Worm (Caenorhabditis elegans) whole organism, young adult: ENCODE data around the gene F56C9.3.
A peak's percentile ranks its signal among the peaks of the same experiment; 100 is the strongest.

Experiments used
- B0019.2 ChIP-seq: fragments of 200-800 bp; sonication (Bioruptor generic); conservative IDR thresholded peaks from 2 replicates; pipeline ENCODE4 v1.3.6; 2022; ENCODE audit warnings: missing genetic modification reagents, missing genetic modification characterization, missing compliant biosample characterization
- B0261.1 ChIP-seq: sonication (generic microtip); optimal IDR thresholded peaks from 2 replicates; lab custom pipeline; 2016; ENCODE audit warnings: mild to moderate bottlenecking, missing genetic modification characterization, moderate library complexity, missing compliant biosample characterization
- F33H1.4 ChIP-seq: fragments of 200-800 bp; sonication (Bioruptor generic); IDR thresholded peaks from 2 replicates; pipeline ENCODE4 v1.3.6; 2022; ENCODE audit warnings: missing genetic modification reagents, missing genetic modification characterization, missing compliant biosample characterization
- F57C9.4 ChIP-seq: sonication (generic microtip); optimal IDR thresholded peaks from 2 replicates; lab custom pipeline; 2017; ENCODE audit warnings: mild to moderate bottlenecking, missing genetic modification characterization, missing compliant biosample characterization
- athp-1 ChIP-seq: sonication (generic microtip); optimal IDR thresholded peaks from 2 replicates; lab custom pipeline; 2017; ENCODE audit warnings: mild to moderate bottlenecking, missing genetic modification characterization, missing compliant biosample characterization
- attf-5 ChIP-seq: fragments of 200-800 bp; sonication (Bioruptor generic); optimal IDR thresholded peaks from 2 replicates; lab custom pipeline; 2018; ENCODE audit warnings: mild to moderate bottlenecking, missing genetic modification characterization, missing compliant biosample characterization
- bed-2 ChIP-seq: fragments of 200-800 bp; sonication (Bioruptor generic); IDR thresholded peaks from 2 replicates; pipeline ENCODE4 v1.3.6; 2022; ENCODE audit warnings: missing genetic modification reagents, missing genetic modification characterization, missing compliant biosample characterization
- cebp-2 ChIP-seq: fragments of 200-800 bp; sonication (Bioruptor generic); IDR thresholded peaks from 2 replicates; pipeline ENCODE4 v1.3.6; 2022; ENCODE audit warnings: missing genetic modification characterization, missing compliant biosample characterization
- ceh-100 ChIP-seq: fragments of 200-800 bp; sonication (Bioruptor generic); IDR thresholded peaks from 2 replicates; pipeline ENCODE4 v1.3.6; 2022; ENCODE audit warnings: missing genetic modification reagents, missing genetic modification characterization, missing compliant biosample characterization
- ceh-91 ChIP-seq: fragments of 200-800 bp; sonication (Bioruptor generic); IDR thresholded peaks from 2 replicates; pipeline ENCODE4 v1.3.6; 2022; ENCODE audit warnings: missing genetic modification reagents, missing genetic modification characterization, missing compliant biosample characterization
- egl-18 ChIP-seq: fragments of 200-800 bp; sonication (Bioruptor generic); IDR thresholded peaks from 2 replicates; pipeline ENCODE4 v1.3.6; 2022; ENCODE audit warnings: missing genetic modification reagents, missing genetic modification characterization, missing compliant biosample characterization
- egrh-3 ChIP-seq: fragments of 200-800 bp; sonication (Bioruptor generic); IDR thresholded peaks from 2 replicates; pipeline ENCODE4 v1.3.6; 2022; ENCODE audit warnings: missing genetic modification reagents, missing genetic modification characterization, missing compliant biosample characterization
- hlh-26 ChIP-seq: fragments of 200-800 bp; sonication (Bioruptor generic); conservative IDR thresholded peaks from 2 replicates; pipeline ENCODE4 v1.3.6; 2022; ENCODE audit warnings: missing genetic modification reagents, missing genetic modification characterization, missing compliant biosample characterization
- hrde-1 ChIP-seq: sonication (generic microtip); optimal IDR thresholded peaks from 2 replicates; lab custom pipeline; 2016; ENCODE audit warnings: missing genetic modification characterization, mild to moderate bottlenecking, missing compliant biosample characterization, moderate library complexity, missing genotype, missing genetic modification reagents, borderline replicate concordance
- let-607 ChIP-seq, 2 experiments: fragments of 200-800 bp in 1 of 2; sonication (Bioruptor generic) in 1 of 2; sonication (generic microtip) in 1 of 2; optimal IDR thresholded peaks; 2 replicates each; lab custom pipeline; 2016 to 2018; ENCODE audit warnings: mild to moderate bottlenecking in 2 of 2, missing compliant biosample characterization in 2 of 2, missing genetic modification characterization in 2 of 2, moderate library complexity in 2 of 2, missing genotype in 1 of 2
- lsy-27 ChIP-seq: sonication (generic microtip); optimal IDR thresholded peaks from 2 replicates; lab custom pipeline; 2017; ENCODE audit warnings: missing genetic modification characterization, mild to moderate bottlenecking, missing compliant biosample characterization, antibody characterized with exemption, missing genotype, borderline replicate concordance; ENCODE audit not compliant: insufficient read depth
- madf-3 ChIP-seq: fragments of 200-800 bp; sonication (Bioruptor generic); IDR thresholded peaks from 2 replicates; pipeline ENCODE4 v1.3.6; 2022; ENCODE audit warnings: missing genetic modification reagents, missing genetic modification characterization, missing compliant biosample characterization
- madf-6 ChIP-seq: fragments of 200-800 bp; sonication (Bioruptor generic); IDR thresholded peaks from 2 replicates; pipeline ENCODE4 v1.3.6; 2022; ENCODE audit warnings: missing genetic modification reagents, missing genetic modification characterization, missing compliant biosample characterization
- mxl-1 ChIP-seq: sonication (generic microtip); optimal IDR thresholded peaks from 2 replicates; lab custom pipeline; 2016; ENCODE audit warnings: missing genetic modification characterization, missing compliant biosample characterization
- nhr-120 ChIP-seq: fragments of 200-800 bp; sonication (Bioruptor generic); IDR thresholded peaks from 2 replicates; pipeline ENCODE4 v1.3.6; 2022; ENCODE audit warnings: missing genetic modification characterization, missing compliant biosample characterization
- nhr-80 ChIP-seq: sonication (generic microtip); optimal IDR thresholded peaks from 2 replicates; lab custom pipeline; 2016; ENCODE audit warnings: missing genetic modification characterization, missing compliant biosample characterization
- pbrm-1 ChIP-seq: fragments of 200-800 bp; sonication (Bioruptor generic); IDR thresholded peaks from 2 replicates; pipeline ENCODE4 v1.3.6; 2022; ENCODE audit warnings: missing genetic modification reagents, missing genetic modification characterization, missing compliant biosample characterization
- pha-4 ChIP-seq: fragments of 150-350 bp; sonication (generic microtip); optimal IDR thresholded peaks from 2 replicates; lab custom pipeline; 2014; ENCODE audit warnings: missing biosample characterization, missing genetic modification reagents, missing genetic modification characterization
- sdz-38 ChIP-seq: sonication (generic microtip); optimal IDR thresholded peaks from 2 replicates; lab custom pipeline; 2016; ENCODE audit warnings: missing genotype, missing genetic modification characterization, missing compliant biosample characterization
- snpc-1.1 ChIP-seq: sonication (generic microtip); optimal IDR thresholded peaks from 2 replicates; lab custom pipeline; 2017; ENCODE audit warnings: missing genetic modification characterization, mild to moderate bottlenecking, missing compliant biosample characterization, antibody characterized with exemption, moderate library complexity, missing genotype, missing genetic modification reagents; ENCODE audit not compliant: insufficient read depth
- snpc-1.3 ChIP-seq: sonication (generic microtip); optimal IDR thresholded peaks from 2 replicates; lab custom pipeline; 2017; ENCODE audit warnings: missing genetic modification characterization, mild to moderate bottlenecking, missing compliant biosample characterization, antibody characterized with exemption, moderate library complexity, missing genotype, missing genetic modification reagents; ENCODE audit not compliant: insufficient read depth
- snpc-4 ChIP-seq, 5 experiments: fragments of 150-350 bp in 1 of 5; sonication (generic microtip) in 4 of 5; optimal IDR thresholded peaks; 2 replicates each; lab custom pipeline; 2014 to 2018; ENCODE audit warnings: missing genetic modification characterization in 5 of 5, missing biosample characterization in 3 of 5, antibody characterized with exemption in 2 of 5, mild to moderate bottlenecking in 2 of 5, missing compliant biosample characterization in 2 of 5, missing genotype in 2 of 5, moderate library complexity in 2 of 5, missing genetic modification reagents in 1 of 5
- tbx-9 ChIP-seq: sonication (generic microtip); optimal IDR thresholded peaks from 2 replicates; lab custom pipeline; 2016; ENCODE audit warnings: borderline replicate concordance, missing genetic modification characterization, inconsistent platforms, missing compliant biosample characterization
- unc-130 ChIP-seq: sonication (generic microtip); optimal IDR thresholded peaks from 2 replicates; lab custom pipeline; 2016; ENCODE audit warnings: missing genetic modification reagents, missing genetic modification characterization, missing compliant biosample characterization
- unc-62 ChIP-seq: fragments of 150-350 bp; optimal IDR thresholded peaks from 2 replicates; lab custom pipeline; 2014; ENCODE audit warnings: missing biosample characterization, missing genetic modification reagents, missing genetic modification characterization
- xnd-1 ChIP-seq: sonication (generic microtip); optimal IDR thresholded peaks from 2 replicates; lab custom pipeline; 2016; ENCODE audit warnings: missing genotype, missing genetic modification reagents, missing genetic modification characterization, missing compliant biosample characterization
- zfh-2 ChIP-seq: fragments of 200-800 bp; sonication (Bioruptor generic); conservative IDR thresholded peaks from 2 replicates; pipeline ENCODE4 v1.3.6; 2022; ENCODE audit warnings: missing genetic modification reagents, missing genetic modification characterization, missing compliant biosample characterization
- ztf-26 ChIP-seq: sonication (generic microtip); optimal IDR thresholded peaks from 2 replicates; lab custom pipeline; 2017; ENCODE audit warnings: missing genetic modification characterization, missing compliant biosample characterization
- ztf-28 ChIP-seq: fragments of 200-800 bp; sonication (Bioruptor generic); IDR thresholded peaks from 2 replicates; pipeline ENCODE4 v1.3.6; 2022; ENCODE audit warnings: missing genetic modification reagents, missing genetic modification characterization, missing compliant biosample characterization

Gene F56C9.3

ce11 chrIII:7287503-7287902, 23.6 kb upstream of the F56C9.3 start, which contains the start of gene ykt-6:
TSS of gene ykt-6 (minus strand) at chrIII:7287603.
- TF ChIP-seq hlh-26 (GFP tag; lab: Robert Waterston, UW), result no peak
- no peak for TF ChIP-seq lsy-27 (tag; lab: Kevin White, UChicago)
- no peak for TF ChIP-seq F57C9.4
- no peak for TF ChIP-seq mxl-1 (tag; lab: Kevin White, UChicago)
- no peak for TF ChIP-seq snpc-4 (GFP tag; optimal IDR thresholded peaks at IDR 0.05; lab: Kevin White, UChicago)
- no peak for TF ChIP-seq snpc-4 (tag; optimal IDR thresholded peaks at IDR 0.05; lab: Kevin White, UChicago)
- no peak for TF ChIP-seq egrh-3 (GFP tag; lab: Robert Waterston, UW)

ce11 chrIII:7290462-7290861, 20.6 kb upstream of the F56C9.3 start, which contains the start of gene algn-11:
TSS of gene algn-11 (minus strand) at chrIII:7290562.
- no peak for TF ChIP-seq sdz-38
- TF ChIP-seq zfh-2, result no peak
- no peak for TF ChIP-seq cebp-2 (GFP tag; lab: Robert Waterston, UW)
- TF ChIP-seq B0261.1 (tag; lab: Kevin White, UChicago), result no peak
- TF ChIP-seq let-607 (tag; optimal IDR thresholded peaks at IDR 0.05; lab: Kevin White, UChicago), result no peak
- TF ChIP-seq ceh-91 (GFP tag; lab: Robert Waterston, UW), result no peak
- TF ChIP-seq madf-6 (GFP tag; lab: Robert Waterston, UW), result no peak
- TF ChIP-seq bed-2, result no peak
- TF ChIP-seq ceh-100 (GFP tag; lab: Robert Waterston, UW), result no peak
- no peak for TF ChIP-seq attf-5 (GFP tag; lab: Kevin White, UChicago)
- TF ChIP-seq F57C9.4, result no peak
- TF ChIP-seq unc-62 (GFP tag; lab: Kevin White, UChicago), result no peak

- no peak for TF ChIP-seq pbrm-1 (GFP tag; lab: Robert Waterston, UW)
Measured at ce11 chrIII:7291216-7291615, 19.9 kb upstream of the F56C9.3 start.

- TF ChIP-seq nhr-80 (tag; lab: Kevin White, UChicago) (peak; percentile 40), hrde-1 (tag; lab: Kevin White, UChicago) (no peak), ztf-26 (tag; lab: Kevin White, UChicago) (no peak), tbx-9 (tag; lab: Kevin White, UChicago) (no peak), athp-1 (tag; lab: Kevin White, UChicago) (no peak), madf-3 (GFP tag; lab: Robert Waterston, UW) (no peak), let-607 (tag; optimal IDR thresholded peaks at IDR 0.05; lab: Kevin White, UChicago) (peak in 1 of 2 experiments; percentile 2), xnd-1 (tag; lab: Kevin White, UChicago) (no peak), unc-130 (GFP tag; lab: Kevin White, UChicago) (no peak), snpc-1.1 (tag; lab: Kevin White, UChicago) (no peak), egl-18 (GFP tag; lab: Robert Waterston, UW) (no peak), B0019.2 (GFP tag; lab: Robert Waterston, UW) (no peak), pha-4 (tag; lab: Kevin White, UChicago) (no peak), ztf-28 (GFP tag; lab: Robert Waterston, UW) (no peak), snpc-1.3 (no peak), nhr-120 (GFP tag; lab: Robert Waterston, UW) (no peak), F33H1.4 (GFP tag; lab: Robert Waterston, UW) (no peak)
Measured at ce11 chrIII:7292569-7292968, 18.5 kb upstream of the F56C9.3 start.
